Worm (Caenorhabditis elegans): Measurements from ENCODE around the gene str-89.
A peak's percentile ranks its signal among the peaks of the same experiment; 100 is the strongest.

Gene str-89

ce11 chrV:17705814-17706213, 37.2 kb downstream of the str-89 start, which contains the start of gene W06D12.6:
Gene W06D12.6 (plus strand): TSS chrV:17706114.
- no peak for TF ChIP-seq nhr-6 (tag; optimal IDR thresholded peaks at IDR 0.05)
- no peak for TF ChIP-seq mxl-3 (GFP tag; optimal IDR thresholded peaks at IDR 0.05)
- no peak for TF ChIP-seq Y75B8A.6 (GFP tag; IDR thresholded peaks at IDR 0.05)
- no peak for TF ChIP-seq rbr-2 (tag; optimal IDR thresholded peaks at IDR 0.05)
- TF ChIP-seq madf-9 (GFP tag; conservative IDR thresholded peaks at IDR 0.05): no peak
- no peak for TF ChIP-seq dmd-6 (GFP tag; IDR thresholded peaks at IDR 0.05)
- TF ChIP-seq unc-39 (tag; optimal IDR thresholded peaks at IDR 0.05): no peak
- TF ChIP-seq snpc-1.2 (GFP tag; IDR thresholded peaks at IDR 0.05): no peak
- no peak for TF ChIP-seq php-3 (GFP tag; IDR thresholded peaks at IDR 0.05)
- TF ChIP-seq skn-1 (tag; optimal IDR thresholded peaks at IDR 0.05): no peak
- no peak for TF ChIP-seq lsy-2 (tag; optimal IDR thresholded peaks at IDR 0.05)
- TF ChIP-seq F10B5.3 (tag; optimal IDR thresholded peaks at IDR 0.05): no peak
- TF ChIP-seq spr-1 (tag; optimal IDR thresholded peaks at IDR 0.05): no peak
- TF ChIP-seq D1046.2 (GFP tag; IDR thresholded peaks at IDR 0.05): no peak
- TF ChIP-seq nhr-25 (tag; optimal IDR thresholded peaks at IDR 0.05; ENCODE audit: borderline replicate concordance, insufficient read depth): no peak

- peak; percentile 92 for TF ChIP-seq aha-1 (tag)
- peak in 1 of 2 experiments; percentile 94 for TF ChIP-seq unc-62 (GFP tag; optimal IDR thresholded peaks at IDR 0.05 in 1 of 2)
- no peak for TF ChIP-seq unc-62 (tag; optimal IDR thresholded peaks at IDR 0.05)
- TF ChIP-seq lin-15B (tag; optimal IDR thresholded peaks at IDR 0.05): no peak
These were observed 37.7 kb downstream of the str-89 start for ce11 chrV:17706217-17706806.

ce11 chrV:17707022-17707421, 38.4 kb downstream of the str-89 start, which contains the start of gene srh-31:
Gene srh-31 (plus strand): TSS chrV:17707322.
- TF ChIP-seq nhr-111 (GFP tag; optimal IDR thresholded peaks at IDR 0.05) (no peak), spr-1 (tag; optimal IDR thresholded peaks at IDR 0.05) (no peak), T26A8.4 (GFP tag; IDR thresholded peaks at IDR 0.05) (no peak), daf-8 (GFP tag; IDR thresholded peaks at IDR 0.05) (no peak), mxl-3 (GFP tag; optimal IDR thresholded peaks at IDR 0.05) (no peak), ZK337.2 (GFP tag; IDR thresholded peaks at IDR 0.05) (no peak), zag-1 (tag; optimal IDR thresholded peaks at IDR 0.05) (no peak), Y105C5A.15 (GFP tag; IDR thresholded peaks at IDR 0.05) (no peak)

- TF ChIP-seq nhr-48 (tag; optimal IDR thresholded peaks at IDR 0.05) (no peak), lin-39 (tag; optimal IDR thresholded peaks at IDR 0.05) (no peak), dve-1 (tag; optimal IDR thresholded peaks at IDR 0.05; ENCODE audit: insufficient read depth) (no peak), fkh-10 (GFP tag; optimal IDR thresholded peaks at IDR 0.05) (no peak), tag-97 (GFP tag; IDR thresholded peaks at IDR 0.05) (no peak), F10B5.3 (tag; optimal IDR thresholded peaks at IDR 0.05) (no peak), R02D3.7 (tag; optimal IDR thresholded peaks at IDR 0.05) (no peak), aha-1 (tag) (peak; percentile 58), set-16 (GFP tag; IDR thresholded peaks at IDR 0.05) (peak; percentile 60), nhr-25 (tag; optimal IDR thresholded peaks at IDR 0.05; ENCODE audit: borderline replicate concordance, insufficient read depth) (no peak), zfp-2 (tag; optimal IDR thresholded peaks at IDR 0.05) (no peak)
These were observed 43.7 kb downstream of the str-89 start for ce11 chrV:17712349-17712748.

- TF ChIP-seq ZK337.2 (GFP tag; IDR thresholded peaks at IDR 0.05): no peak
- TF ChIP-seq nhr-111 (GFP tag; optimal IDR thresholded peaks at IDR 0.05): no peak
- TF ChIP-seq R02D3.7 (tag; optimal IDR thresholded peaks at IDR 0.05): no peak
- TF ChIP-seq F10B5.3 (tag; optimal IDR thresholded peaks at IDR 0.05): no peak
- TF ChIP-seq aha-1 (tag): no peak
- TF ChIP-seq nhr-28 (tag; optimal IDR thresholded peaks at IDR 0.05): peak; percentile 91
- TF ChIP-seq ceh-62 (tag; optimal IDR thresholded peaks at IDR 0.05): no peak
- no peak for TF ChIP-seq nhr-42 (GFP tag; IDR thresholded peaks at IDR 0.05)
- no peak for TF ChIP-seq lir-3 (tag; optimal IDR thresholded peaks at IDR 0.05)
- peak; percentile 44 for TF ChIP-seq nhr-77 (tag; optimal IDR thresholded peaks at IDR 0.05)
- no peak for TF ChIP-seq mdt-29 (GFP tag; IDR thresholded peaks at IDR 0.05)
- no peak for TF ChIP-seq ceh-32 (tag; optimal IDR thresholded peaks at IDR 0.05; ENCODE audit: poor library complexity)
- TF ChIP-seq daf-19 (GFP tag; conservative IDR thresholded peaks at IDR 0.05): no peak
- TF ChIP-seq nhr-237 (tag; optimal IDR thresholded peaks at IDR 0.05): no peak
- peak; percentile 83 for TF ChIP-seq dmd-6 (GFP tag; IDR thresholded peaks at IDR 0.05)
- no peak for TF ChIP-seq F26F4.8 (GFP tag; conservative IDR thresholded peaks at IDR 0.05)
- TF ChIP-seq Y48G9A.11 (GFP tag; IDR thresholded peaks at IDR 0.05): no peak
- TF ChIP-seq madf-9 (GFP tag; conservative IDR thresholded peaks at IDR 0.05): no peak
- peak; percentile 68; the same call in 1 of the 2 replicates for TF ChIP-seq tra-1 (GFP tag; IDR thresholded peaks at IDR 0.05)
These were observed 45.7 kb downstream of the str-89 start, which contains the start of gene twk-33 for ce11 chrV:17714330-17714729. Gene twk-33 (minus strand): TSS chrV:17714377.
